Worm (Caenorhabditis elegans): ENCODE data around the gene F32H5.4.

The F32H5.4 gene

DNA sequence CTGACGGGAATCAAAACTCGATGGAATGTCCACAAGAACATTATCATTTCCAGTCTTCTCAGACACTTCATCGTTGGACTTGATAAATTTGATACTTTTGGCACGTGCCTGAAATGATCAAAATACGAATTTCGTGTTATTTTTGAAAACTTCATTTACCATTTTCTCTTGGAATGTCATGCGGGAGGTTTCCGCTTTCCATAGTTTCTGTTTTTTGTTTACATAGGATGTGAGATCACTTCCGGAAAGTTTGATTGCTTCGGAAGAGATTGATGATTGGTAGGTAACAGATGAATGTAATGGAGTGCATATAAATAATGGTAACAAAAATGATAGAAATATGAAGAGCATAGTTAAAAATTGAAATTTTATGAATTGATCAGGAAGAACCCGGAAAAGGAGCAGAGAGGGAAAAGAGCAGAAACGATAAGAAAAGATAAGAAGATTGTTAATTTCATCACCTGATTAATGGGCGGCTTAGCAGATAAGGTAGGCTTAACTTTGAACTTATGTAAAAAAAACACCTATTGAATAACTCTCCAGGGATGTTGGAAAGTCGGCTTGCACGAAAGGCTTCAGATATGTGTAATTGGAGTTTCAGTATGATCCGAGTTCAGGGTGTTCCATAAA lies 2.6 kb upstream of the F32H5.4 start, which contains the start of gene F32H5.1:
TSS of gene F32H5.1 (minus strand) at position 386 of the 630 bp plus-strand sequence.
- TF ChIP-seq dmd-4 (tag; optimal IDR thresholded peaks at IDR 0.05; ENCODE audit: borderline replicate concordance) (no peak), elt-2 (tag; optimal IDR thresholded peaks at IDR 0.05) (peak; percentile 19)

DNA sequence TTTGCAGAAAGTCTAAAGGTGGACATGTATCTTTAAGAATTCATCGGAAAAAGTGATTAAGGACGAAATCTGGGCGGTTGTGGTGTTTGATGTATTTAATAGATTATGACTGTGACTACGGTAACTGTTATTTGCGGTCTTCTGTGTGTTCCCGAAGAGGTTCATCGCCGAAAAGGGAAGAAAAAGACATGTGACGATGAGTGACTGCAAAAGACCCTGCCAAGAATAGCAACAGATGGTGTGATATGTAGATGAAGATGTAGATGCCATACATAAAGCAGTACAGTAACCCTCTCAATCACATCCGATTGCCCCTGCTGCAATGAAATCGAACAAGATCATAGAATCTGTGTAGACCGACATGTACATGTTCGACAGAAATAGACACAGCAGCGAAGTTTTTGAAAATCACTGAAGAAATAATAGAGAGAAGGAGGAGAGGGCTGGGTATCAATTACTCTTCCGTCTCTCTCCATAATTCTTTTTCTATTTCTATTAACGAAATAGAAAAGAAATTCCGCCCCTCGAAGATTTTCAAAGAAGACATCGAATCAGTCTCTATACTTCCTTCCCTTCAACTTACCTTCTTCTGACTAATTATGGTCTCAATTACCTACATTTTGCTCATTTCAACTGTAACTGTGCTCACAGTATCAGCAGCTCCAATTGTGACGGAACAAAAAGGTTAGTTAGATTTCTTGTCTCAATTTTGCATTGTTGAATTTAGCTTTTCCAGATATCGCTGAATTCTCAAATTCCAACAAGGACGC lies 1.3 kb upstream of the F32H5.4 start, which contains the start of gene F32H5.3:
TSS of gene F32H5.3 (plus strand) at position 513 of the 770 bp plus-strand sequence.
- TF ChIP-seq pax-1 (tag; optimal IDR thresholded peaks at IDR 0.05) (no peak), sox-2 (GFP tag; IDR thresholded peaks at IDR 0.05) (no peak), unc-42 (tag; optimal IDR thresholded peaks at IDR 0.05) (no peak), ceh-6 (GFP tag; optimal IDR thresholded peaks at IDR 0.05) (no peak), ceh-30 (tag; optimal IDR thresholded peaks at IDR 0.05) (no peak), mec-3 (tag; optimal IDR thresholded peaks at IDR 0.05; ENCODE audit: borderline replicate concordance) (no peak), elt-4 (tag; optimal IDR thresholded peaks at IDR 0.05) (no peak), ztf-16 (tag; optimal IDR thresholded peaks at IDR 0.05) (no peak), tbx-7 (tag; optimal IDR thresholded peaks at IDR 0.05) (no peak), ceh-48 (tag; optimal IDR thresholded peaks at IDR 0.05) (no peak), sox-4 (tag; optimal IDR thresholded peaks at IDR 0.05) (no peak), ceh-14 (tag; optimal IDR thresholded peaks at IDR 0.05) (no peak), pag-3 (tag; optimal IDR thresholded peaks at IDR 0.05; ENCODE audit: borderline replicate concordance) (no peak), hlh-15 (tag; optimal IDR thresholded peaks at IDR 0.05) (no peak), dmd-4 (tag; optimal IDR thresholded peaks at IDR 0.05; ENCODE audit: borderline replicate concordance) (no peak), unc-3 (GFP tag; conservative IDR thresholded peaks at IDR 0.05) (no peak), unc-3 (tag; optimal IDR thresholded peaks at IDR 0.05) (no peak)

DNA sequence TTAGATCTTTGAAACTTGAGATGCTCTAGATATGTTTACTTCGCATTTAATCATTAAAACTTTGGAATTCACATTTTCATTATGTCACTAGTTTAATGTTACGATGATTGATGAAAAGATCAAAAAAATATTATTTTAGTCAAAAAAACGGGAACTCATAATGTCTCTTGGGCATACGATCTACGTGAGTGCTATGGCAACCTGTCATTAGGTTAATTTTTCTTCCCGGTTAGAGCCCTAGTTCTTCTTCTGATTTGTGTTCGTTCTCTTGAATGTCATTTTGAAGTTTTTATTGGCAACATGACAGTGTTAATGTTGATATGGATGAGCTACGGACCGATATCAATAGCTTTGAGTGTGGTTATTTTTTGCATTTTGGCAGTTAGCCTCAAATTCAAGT lies 3.1 kb downstream of the F32H5.4 start, which contains the start of gene srg-46:
TSS of gene srg-46 (plus strand) at position 301 of the 400 bp plus-strand sequence.
- TF ChIP-seq fkh-6 (tag; optimal IDR thresholded peaks at IDR 0.05), result no peak
- TF ChIP-seq elt-4 (tag; optimal IDR thresholded peaks at IDR 0.05), result no peak
- no peak for TF ChIP-seq ceh-22 (tag; optimal IDR thresholded peaks at IDR 0.05)

DNA sequence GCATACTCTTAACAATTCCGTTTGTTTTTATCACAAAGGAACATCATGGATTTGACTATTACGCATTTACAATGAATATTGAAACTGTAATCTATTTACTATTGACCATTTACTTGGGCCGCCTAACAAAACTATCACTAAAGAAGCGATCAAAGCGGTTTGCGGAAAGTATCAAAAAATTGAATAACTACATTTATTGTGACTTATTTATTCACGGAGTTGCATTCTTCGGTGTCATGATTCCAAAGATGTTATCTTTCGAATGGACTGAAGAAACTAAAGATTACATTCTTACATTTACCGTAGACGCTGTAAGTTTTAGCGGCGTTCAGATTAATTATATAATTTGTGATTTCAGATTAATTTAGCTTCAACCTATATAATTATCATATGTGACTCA lies 3.9 kb downstream of the F32H5.4 start:
- no peak for TF ChIP-seq pha-2 (tag; optimal IDR thresholded peaks at IDR 0.05)
- no peak for TF ChIP-seq ceh-30 (tag; optimal IDR thresholded peaks at IDR 0.05)
- TF ChIP-seq madf-2 (tag; optimal IDR thresholded peaks at IDR 0.05), result no peak
- TF ChIP-seq dve-1 (tag; optimal IDR thresholded peaks at IDR 0.05), result no peak
- TF ChIP-seq unc-55 (GFP tag; optimal IDR thresholded peaks at IDR 0.05), result no peak
- TF ChIP-seq nhr-232 (tag; optimal IDR thresholded peaks at IDR 0.05), result no peak
- no peak for TF ChIP-seq pha-4 (tag; optimal IDR thresholded peaks at IDR 0.05)
- no peak for TF ChIP-seq mec-3 (tag; optimal IDR thresholded peaks at IDR 0.05; ENCODE audit: borderline replicate concordance)
- TF ChIP-seq ceh-34 (tag; optimal IDR thresholded peaks at IDR 0.05), result no peak
- TF ChIP-seq elt-4 (tag; optimal IDR thresholded peaks at IDR 0.05), result no peak
- no peak for TF ChIP-seq unc-3 (GFP tag; conservative IDR thresholded peaks at IDR 0.05)
- no peak for TF ChIP-seq unc-3 (tag; optimal IDR thresholded peaks at IDR 0.05)
- no peak for TF ChIP-seq pqm-1 (tag; optimal IDR thresholded peaks at IDR 0.05)
- no peak for TF ChIP-seq elt-2 (tag; optimal IDR thresholded peaks at IDR 0.05)
- TF ChIP-seq fax-1 (tag; optimal IDR thresholded peaks at IDR 0.05), result no peak

DNA sequence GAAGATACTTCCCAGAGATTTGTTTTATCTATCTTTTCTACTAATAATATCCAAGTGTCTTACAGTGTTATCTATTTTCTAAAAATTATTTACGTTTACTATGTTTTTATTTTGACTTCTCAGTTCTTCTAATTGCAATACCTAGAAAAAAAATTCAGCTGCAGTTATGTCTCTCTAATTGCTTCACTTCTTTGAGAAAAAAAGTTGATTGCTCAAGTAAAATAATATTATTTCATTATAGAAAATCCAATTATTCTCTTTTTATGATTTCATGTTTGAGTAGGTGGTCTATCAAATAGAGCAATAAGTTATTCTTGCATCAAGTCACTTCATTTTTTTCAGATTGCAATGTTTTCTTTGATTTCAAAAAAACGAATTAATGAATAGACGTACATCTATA lies 6.1 kb downstream of the F32H5.4 start:
- TF ChIP-seq tbx-7 (tag; optimal IDR thresholded peaks at IDR 0.05) (no peak), C38D4.7 (GFP tag; optimal IDR thresholded peaks at IDR 0.05) (no peak), dve-1 (tag; optimal IDR thresholded peaks at IDR 0.05) (no peak), pha-2 (tag; optimal IDR thresholded peaks at IDR 0.05) (no peak), npax-4 (tag; optimal IDR thresholded peaks at IDR 0.05) (no peak), unc-42 (tag; optimal IDR thresholded peaks at IDR 0.05) (no peak), zip-5 (tag; optimal IDR thresholded peaks at IDR 0.05) (no peak), C08G9.2 (tag; optimal IDR thresholded peaks at IDR 0.05) (no peak), ceh-14 (tag; optimal IDR thresholded peaks at IDR 0.05) (no peak), hlh-6 (tag; optimal IDR thresholded peaks at IDR 0.05) (no peak)

Measured in whole organism, late embryonic.